Worm (Caenorhabditis elegans) whole organism, midembryonic: Measurements from ENCODE around the gene dhs-11.

Experiments used
- T22C8.4 ChIP-seq: fragments of 200-800 bp; sonication (Bioruptor generic); IDR thresholded peaks from 2 replicates; pipeline ENCODE4 v1.3.6; 2022; ENCODE audit warnings: missing genetic modification characterization, missing compliant biosample characterization
- cog-1 ChIP-seq: sonication (generic microtip); optimal IDR thresholded peaks from 2 replicates; lab custom pipeline; 2016; ENCODE audit warnings: missing genetic modification characterization, missing compliant biosample characterization
- flt-1 ChIP-seq: fragments of 200-800 bp; sonication (Bioruptor generic); IDR thresholded peaks from 2 replicates; pipeline ENCODE4 v1.3.6; 2022; ENCODE audit warnings: missing genetic modification characterization, missing compliant biosample characterization
- ztf-23 ChIP-seq: fragments of 200-800 bp; sonication (Bioruptor generic); IDR thresholded peaks from 2 replicates; pipeline ENCODE4 v1.3.6; 2022; ENCODE audit warnings: missing genetic modification reagents, missing genetic modification characterization, missing compliant biosample characterization
- ztf-29 ChIP-seq: fragments of 200-800 bp; sonication (Bioruptor generic); IDR thresholded peaks from 2 replicates; pipeline ENCODE4 v1.3.6; 2022; ENCODE audit warnings: missing genetic modification reagents, missing genetic modification characterization, missing compliant biosample characterization

- TF ChIP-seq ztf-23 (GFP tag; lab: Robert Waterston, UW) (no peak), flt-1 (GFP tag; lab: Robert Waterston, UW) (no peak), cog-1 (tag; lab: Kevin White, UChicago) (no peak), T22C8.4 (no peak), ztf-29 (GFP tag; lab: Robert Waterston, UW) (no peak)
Observed at ce11 chrIII:10638339-10639021, 4.2 kb downstream of the dhs-11 start, which contains the start of gene Y39A1A.27.
